Worm (Caenorhabditis elegans): ENCODE data around the gene nhr-106.

DNA sequence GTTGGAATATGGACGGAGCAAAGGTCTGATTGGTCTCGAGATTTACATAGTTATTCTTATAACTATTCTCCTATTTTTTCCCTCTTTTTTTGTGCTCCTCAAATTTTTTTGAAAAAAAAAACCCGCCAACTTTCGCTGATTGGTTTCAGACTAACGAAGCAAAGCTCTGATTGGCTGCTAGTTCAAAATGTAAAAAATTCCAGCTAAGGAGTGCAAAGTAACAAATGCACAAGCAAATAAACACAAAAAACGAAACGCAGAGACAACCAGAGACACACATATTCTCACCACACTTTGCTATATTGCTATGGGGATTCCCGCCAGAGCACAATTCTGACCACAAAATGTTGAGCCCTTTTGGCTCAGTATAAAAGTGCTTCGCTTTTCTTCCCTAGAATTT lies 8.0 kb downstream of the nhr-106 start, which contains the start of gene T01G6.1:
- TF ChIP-seq syd-9 (tag; optimal IDR thresholded peaks at IDR 0.05) (no peak), elt-2 (tag; optimal IDR thresholded peaks at IDR 0.05) (no peak), ttx-3 (tag; optimal IDR thresholded peaks at IDR 0.05) (no peak), hlh-13 (GFP tag; optimal IDR thresholded peaks at IDR 0.05) (no peak), ceh-34 (tag; optimal IDR thresholded peaks at IDR 0.05) (no peak), tbx-2 (tag; optimal IDR thresholded peaks at IDR 0.05) (no peak), pat-9 (tag; optimal IDR thresholded peaks at IDR 0.05) (no peak), ama-1 (optimal IDR thresholded peaks at IDR 0.05) (no peak), ceh-6 (GFP tag; optimal IDR thresholded peaks at IDR 0.05) (no peak), pag-3 (tag; optimal IDR thresholded peaks at IDR 0.05; ENCODE audit: borderline replicate concordance) (no peak), ref-2 (tag; optimal IDR thresholded peaks at IDR 0.05) (no peak), pax-1 (tag; optimal IDR thresholded peaks at IDR 0.05) (no peak), unc-86 (tag; optimal IDR thresholded peaks at IDR 0.05) (no peak), pqm-1 (tag; optimal IDR thresholded peaks at IDR 0.05) (no peak)
